Fruit fly (Drosophila melanogaster) whole organism, embryonic: ENCODE data around the gene CG4291.
A peak's percentile ranks its signal among the peaks of the same experiment; 100 is the strongest.

Source experiments
- Atf6 ChIP-seq: fragments of 200-800 bp; sonication (Bioruptor generic); IDR thresholded peaks from 2 replicates; pipeline ENCODE4 v1.3.6; 2022; ENCODE audit warnings: missing biosample characterization, missing genetic modification characterization
- BEAF-32 ChIP-seq: fragments of 200-800 bp; sonication (Bioruptor generic); optimal IDR thresholded peaks from 3 replicates; lab custom pipeline; 2017; ENCODE audit warnings: missing biosample characterization, missing genetic modification characterization, mild to moderate bottlenecking, moderate library complexity, missing genetic modification reagents
- CG10366 ChIP-seq: fragments of 200-800 bp; sonication (Bioruptor generic); IDR thresholded peaks from 2 replicates; pipeline ENCODE4 v1.3.6; 2022; ENCODE audit warnings: missing biosample characterization, missing genetic modification characterization
- CG10654 ChIP-seq: fragments of 200-800 bp; sonication (Bioruptor generic); optimal IDR thresholded peaks from 2 replicates; lab custom pipeline; 2016; ENCODE audit warnings: missing biosample characterization, missing genetic modification characterization
- CG12942 ChIP-seq: fragments of 200-800 bp; sonication (Bioruptor generic); optimal IDR thresholded peaks from 3 replicates; lab custom pipeline; 2016; ENCODE audit warnings: missing biosample characterization, missing genetic modification characterization
- CG14710 ChIP-seq: fragments of 200-800 bp; sonication (Bioruptor generic); optimal IDR thresholded peaks from 3 replicates; lab custom pipeline; 2019; ENCODE audit warnings: missing biosample characterization, mild to moderate bottlenecking, missing genetic modification characterization, moderate library complexity
- CG16863 ChIP-seq: fragments of 200-800 bp; sonication (Bioruptor generic); optimal IDR thresholded peaks from 3 replicates; lab custom pipeline; 2016; ENCODE audit warnings: missing biosample characterization, missing genetic modification characterization
- CG17385 ChIP-seq: fragments of 200-800 bp; sonication (Bioruptor generic); optimal IDR thresholded peaks from 3 replicates; lab custom pipeline; 2018; ENCODE audit warnings: missing biosample characterization, mild to moderate bottlenecking, missing genetic modification characterization
- CG1792 ChIP-seq: fragments of 200-800 bp; sonication (Bioruptor generic); optimal IDR thresholded peaks from 2 replicates; lab custom pipeline; 2016; ENCODE audit warnings: missing biosample characterization, missing genetic modification characterization
- CG2129 ChIP-seq: fragments of 200-800 bp; sonication (Bioruptor generic); IDR thresholded peaks from 2 replicates; pipeline ENCODE4 v1.3.6; 2022; ENCODE audit warnings: missing biosample characterization, missing genetic modification characterization; ENCODE audit not compliant: partially characterized antibody
- CG2202 ChIP-seq: fragments of 200-800 bp; sonication (Bioruptor generic); optimal IDR thresholded peaks from 2 replicates; lab custom pipeline; 2018; ENCODE audit warnings: missing biosample characterization, mild to moderate bottlenecking, missing genetic modification characterization
- CG3065 ChIP-seq: fragments of 200-800 bp; sonication (Bioruptor generic); optimal IDR thresholded peaks from 2 replicates; lab custom pipeline; 2016; ENCODE audit warnings: missing biosample characterization, missing genetic modification characterization
- CG3163 ChIP-seq: fragments of 200-800 bp; sonication (Bioruptor generic); optimal IDR thresholded peaks from 3 replicates; lab custom pipeline; 2016; ENCODE audit warnings: missing biosample characterization, missing genetic modification characterization
- CG32767 ChIP-seq: fragments of 200-800 bp; sonication (Bioruptor generic); IDR thresholded peaks from 2 replicates; pipeline ENCODE4 v1.3.6; 2022; ENCODE audit warnings: missing biosample characterization, missing genetic modification characterization
- CG3281 ChIP-seq: fragments of 200-800 bp; sonication (Bioruptor generic); optimal IDR thresholded peaks from 3 replicates; lab custom pipeline; 2017; ENCODE audit warnings: missing biosample characterization, mild to moderate bottlenecking, missing genetic modification characterization
- CG42726 ChIP-seq: fragments of 200-800 bp; sonication (Bioruptor generic); IDR thresholded peaks from 2 replicates; pipeline ENCODE4 v1.3.6; 2022; ENCODE audit warnings: missing biosample characterization, missing genetic modification characterization; ENCODE audit not compliant: partially characterized antibody
- CG4854 ChIP-seq: fragments of 200-800 bp; sonication (Bioruptor generic); optimal IDR thresholded peaks from 2 replicates; lab custom pipeline; 2016; ENCODE audit warnings: missing biosample characterization, missing genetic modification characterization, inconsistent platforms
- CG6175 ChIP-seq: fragments of 200-800 bp; sonication (Bioruptor generic); IDR thresholded peaks from 3 replicates; pipeline ENCODE4 v1.3.6; 2022; ENCODE audit warnings: missing biosample characterization, missing genetic modification characterization
- CG6254 ChIP-seq: fragments of 200-800 bp; sonication (Bioruptor generic); optimal IDR thresholded peaks from 3 replicates; lab custom pipeline; 2017; ENCODE audit warnings: mild to moderate bottlenecking, missing biosample characterization, missing genetic modification reagents, missing genetic modification characterization
- CG6791 ChIP-seq: fragments of 200-800 bp; sonication (Bioruptor generic); IDR thresholded peaks from 3 replicates; pipeline ENCODE4 v1.3.6; 2022; ENCODE audit warnings: missing biosample characterization, missing genetic modification characterization; ENCODE audit not compliant: partially characterized antibody
- CG7786 ChIP-seq: fragments of 200-800 bp; sonication (Bioruptor generic); optimal IDR thresholded peaks from 2 replicates; lab custom pipeline; 2016; ENCODE audit warnings: missing biosample characterization, missing genetic modification characterization
- CG7928 ChIP-seq: fragments of 200-800 bp; sonication (Bioruptor generic); optimal IDR thresholded peaks from 2 replicates; lab custom pipeline; 2017; ENCODE audit warnings: missing biosample characterization, mild to moderate bottlenecking, missing genetic modification characterization
- CG8924 ChIP-seq: fragments of 200-800 bp; optimal IDR thresholded peaks from 3 replicates; lab custom pipeline; 2019; ENCODE audit warnings: missing biosample characterization, mild to moderate bottlenecking, missing genetic modification characterization, moderate library complexity
- Dip2 ChIP-seq: fragments of 200-800 bp; sonication (Bioruptor generic); IDR thresholded peaks from 2 replicates; pipeline ENCODE4 v1.3.6; 2022; ENCODE audit warnings: missing biosample characterization, missing genetic modification characterization
- Elba2 ChIP-seq: fragments of 200-800 bp; sonication (Bioruptor generic); optimal IDR thresholded peaks from 3 replicates; lab custom pipeline; 2016; ENCODE audit warnings: missing biosample characterization, missing genetic modification characterization
- Ets65A ChIP-seq: fragments of 200-800 bp; sonication (Bioruptor generic); peaks from one replicate; lab custom pipeline; 2016; ENCODE audit warnings: missing biosample characterization, missing genetic modification characterization
- HLH3B ChIP-seq: fragments of 200-800 bp; sonication (Bioruptor generic); IDR thresholded peaks from 2 replicates; pipeline ENCODE4 v1.3.6; 2022; ENCODE audit warnings: missing biosample characterization, missing genetic modification characterization
- Lhr ChIP-seq: fragments of 200-800 bp; sonication (Bioruptor generic); optimal IDR thresholded peaks from 3 replicates; lab custom pipeline; 2017; ENCODE audit warnings: mild to moderate bottlenecking, missing biosample characterization, missing genetic modification reagents, missing genetic modification characterization
- Oli ChIP-seq: fragments of 200-800 bp; sonication (Bioruptor generic); optimal IDR thresholded peaks from 2 replicates; lab custom pipeline; 2018; ENCODE audit warnings: missing biosample characterization, mild to moderate bottlenecking, missing genetic modification characterization, moderate library complexity
- Scr ChIP-seq: fragments of 200-800 bp; sonication (Bioruptor generic); IDR thresholded peaks from 2 replicates; pipeline ENCODE4 v1.3.6; 2022; ENCODE audit warnings: missing biosample characterization, missing genetic modification characterization; ENCODE audit not compliant: partially characterized antibody
- Spps ChIP-seq: fragments of 200-800 bp; sonication (Bioruptor generic); optimal IDR thresholded peaks from 2 replicates; lab custom pipeline; 2018; ENCODE audit warnings: missing biosample characterization, mild to moderate bottlenecking, missing genetic modification characterization
- TFAM ChIP-seq: fragments of 200-800 bp; sonication (Bioruptor generic); optimal IDR thresholded peaks from 2 replicates; lab custom pipeline; 2017; ENCODE audit warnings: missing biosample characterization, missing genetic modification characterization, inconsistent platforms
- Trl ChIP-seq, 3 experiments: fragments of >200 bp in 2 of 3; fragments of 200-800 bp in 1 of 3; sonication (Bioruptor generic) in 1 of 3; optimal IDR thresholded peaks; 2 replicates in 1 of 3; 3 replicates in 2 of 3; lab custom pipeline; 2016 to 2017; ENCODE audit warnings: missing biosample characterization in 1 of 3, missing genetic modification characterization in 1 of 3
- cas ChIP-seq: fragments of 200-800 bp; sonication (Bioruptor generic); IDR thresholded peaks from 2 replicates; pipeline ENCODE4 v1.3.6; 2022; ENCODE audit warnings: missing biosample characterization, missing genetic modification characterization
- ci ChIP-seq: fragments of 200-800 bp; sonication (Bioruptor generic); IDR thresholded peaks from 3 replicates; pipeline ENCODE4 v1.3.6; 2022; ENCODE audit warnings: missing biosample characterization, missing genetic modification characterization
- dm ChIP-seq: fragments of 200-800 bp; sonication (Bioruptor generic); optimal IDR thresholded peaks from 3 replicates; lab custom pipeline; 2016; ENCODE audit warnings: missing biosample characterization, missing genetic modification characterization
- grn ChIP-seq: fragments of 200-800 bp; sonication (Bioruptor generic); optimal IDR thresholded peaks from 3 replicates; lab custom pipeline; 2017; ENCODE audit warnings: missing biosample characterization, missing genetic modification characterization
- ind ChIP-seq: fragments of 200-800 bp; sonication (Bioruptor generic); optimal IDR thresholded peaks from 3 replicates; lab custom pipeline; 2016; ENCODE audit warnings: missing biosample characterization, missing genetic modification characterization
- ken ChIP-seq: fragments of 200-800 bp; sonication (Bioruptor generic); IDR thresholded peaks from 3 replicates; pipeline ENCODE4 v1.3.6; 2022; ENCODE audit warnings: missing biosample characterization, missing genetic modification characterization
- kni ChIP-seq: fragments of 200-800 bp; sonication (Bioruptor generic); optimal IDR thresholded peaks from 3 replicates; lab custom pipeline; 2017; ENCODE audit warnings: mild to moderate bottlenecking, missing biosample characterization, missing genetic modification reagents, missing genetic modification characterization
- pho ChIP-seq: fragments of 200-800 bp; sonication (Bioruptor generic); optimal IDR thresholded peaks from 2 replicates; lab custom pipeline; 2016; ENCODE audit warnings: missing biosample characterization, missing genetic modification characterization
- pita ChIP-seq: fragments of 200-800 bp; sonication (Bioruptor generic); optimal IDR thresholded peaks from 2 replicates; lab custom pipeline; 2017; ENCODE audit warnings: missing biosample characterization, mild to moderate bottlenecking, missing genetic modification characterization
- sens ChIP-seq: fragments of 200-800 bp; sonication (Bioruptor generic); peaks from one replicate; lab custom pipeline; 2016; ENCODE audit warnings: missing biosample characterization, missing genetic modification characterization
- seq ChIP-seq: fragments of 200-800 bp; sonication (Bioruptor generic); IDR thresholded peaks from 2 replicates; pipeline ENCODE4 v1.3.6; 2022; ENCODE audit warnings: missing biosample characterization, missing genetic modification characterization
- sqz ChIP-seq: fragments of 200-800 bp; sonication (Bioruptor generic); optimal IDR thresholded peaks from 3 replicates; lab custom pipeline; 2018; ENCODE audit warnings: missing biosample characterization, mild to moderate bottlenecking, missing genetic modification characterization
- ssp ChIP-seq: fragments of 200-800 bp; sonication (Bioruptor generic); IDR thresholded peaks from 2 replicates; pipeline ENCODE4 v1.3.6; 2022; ENCODE audit warnings: missing biosample characterization, missing genetic modification characterization
- stwl ChIP-seq: fragments of 200-800 bp; sonication (Bioruptor generic); optimal IDR thresholded peaks from 3 replicates; lab custom pipeline; 2018; ENCODE audit warnings: missing biosample characterization, mild to moderate bottlenecking, missing genetic modification characterization, moderate library complexity
- tna ChIP-seq: fragments of 200-800 bp; sonication (Bioruptor generic); IDR thresholded peaks from 2 replicates; pipeline ENCODE4 v1.3.6; 2022; ENCODE audit warnings: missing biosample characterization, missing genetic modification characterization; ENCODE audit not compliant: partially characterized antibody
- tup ChIP-seq: fragments of 200-800 bp; sonication (Bioruptor generic); optimal IDR thresholded peaks from 2 replicates; lab custom pipeline; 2016; ENCODE audit warnings: missing biosample characterization, mild to moderate bottlenecking, missing genetic modification characterization, moderate library complexity
- zen ChIP-seq: fragments of 200-800 bp; sonication (Bioruptor generic); optimal IDR thresholded peaks from 3 replicates; lab custom pipeline; 2018; ENCODE audit warnings: missing biosample characterization, mild to moderate bottlenecking, missing genetic modification characterization, moderate library complexity

CG4291 gene

DNA sequence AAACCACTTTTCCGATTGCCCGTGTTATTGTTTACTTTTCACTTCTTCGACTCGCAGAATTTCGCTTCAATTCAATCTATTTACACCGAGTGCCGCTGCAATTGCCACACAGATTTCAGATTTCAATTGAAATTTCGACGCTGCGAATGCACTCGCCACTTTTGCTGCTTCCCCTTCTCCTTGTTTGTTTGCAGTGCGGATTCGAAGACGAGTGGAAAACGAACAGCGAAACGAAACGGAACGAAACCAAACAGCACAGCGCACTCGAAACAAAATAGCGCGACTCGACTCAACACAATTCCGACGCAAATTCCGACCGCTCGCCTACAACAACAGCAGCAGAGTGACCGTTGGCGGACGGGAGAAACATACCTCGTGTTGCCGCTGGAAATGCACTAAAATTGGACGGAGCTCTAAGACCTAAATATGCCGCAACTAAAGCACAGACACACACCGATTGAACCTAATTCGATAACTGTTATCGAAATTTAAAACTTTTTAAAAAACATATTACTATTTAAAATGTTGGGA, 1.7 kb downstream of the CG4291 start, which contains the start of gene drongo (continued):
- TF ChIP-seq CG10366 (GFP tag; lab: Robert Waterston, UW): no peak
- TF ChIP-seq CG6254: no peak
- peak; percentile 51 for TF ChIP-seq CG14710 (tag; lab: Kevin White, UChicago)
- TF ChIP-seq Dip2 (GFP tag; lab: Robert Waterston, UW): no peak
- TF ChIP-seq ci: peak; percentile 76
- no peak for TF ChIP-seq CG1792 (GFP tag; lab: Kevin White, UChicago)
- TF ChIP-seq CG32767 (GFP tag; lab: Robert Waterston, UW): no peak
- TF ChIP-seq ssp: no peak
- no peak; the same call in 1 of the 2 replicates for TF ChIP-seq HLH3B (GFP tag; lab: Robert Waterston, UW)
- no peak for TF ChIP-seq CG4854
- TF ChIP-seq CG6175 (GFP tag; lab: Robert Waterston, UW): no peak
- TF ChIP-seq CG42726: peak; percentile 83
- no peak; the same call in none of the 2 replicates for TF ChIP-seq Scr
- TF ChIP-seq seq: no peak
- no peak for TF ChIP-seq grn
- TF ChIP-seq stwl (tag; lab: Kevin White, UChicago): peak; percentile 43
- TF ChIP-seq CG3065 (GFP tag; lab: Kevin White, UChicago): no peak
- no peak for TF ChIP-seq Spps (tag; lab: Kevin White, UChicago)
- TF ChIP-seq Trl (optimal IDR thresholded peaks at IDR 0.05; lab: Kevin White, UChicago): no peak
- TF ChIP-seq Trl (GFP tag; optimal IDR thresholded peaks at IDR 0.05; lab: Kevin White, UChicago): peak; percentile 53
- no peak for TF ChIP-seq tup (GFP tag; lab: Kevin White, UChicago)
- peak; percentile 37 for TF ChIP-seq pho (GFP tag; lab: Kevin White, UChicago)
- TF ChIP-seq Oli: no peak
- no peak for TF ChIP-seq CG16863 (GFP tag; lab: Kevin White, UChicago)
- peak; percentile 68 for TF ChIP-seq CG6791 (GFP tag; lab: Robert Waterston, UW)
- TF ChIP-seq BEAF-32 (GFP tag; lab: Kevin White, UChicago): peak; percentile 62
- peak; percentile 74 for TF ChIP-seq pita
- TF ChIP-seq CG3281 (GFP tag; lab: Kevin White, UChicago): peak; percentile 41
- TF ChIP-seq Atf6 (GFP tag; lab: Robert Waterston, UW): peak; percentile 34; the same call in 1 of the 2 replicates
- TF ChIP-seq CG12942: no peak
- no peak for TF ChIP-seq CG10654 (GFP tag; lab: Kevin White, UChicago)
- TF ChIP-seq CG2129: no peak
- TF ChIP-seq CG7928 (GFP tag; lab: Kevin White, UChicago): peak; percentile 19
- TF ChIP-seq Ets65A (GFP tag; lab: Kevin White, UChicago): no peak
- peak; percentile 14 for TF ChIP-seq dm (GFP tag; lab: Kevin White, UChicago)
- peak; percentile 60 for TF ChIP-seq CG17385 (GFP tag; lab: Kevin White, UChicago)
- TF ChIP-seq sens (GFP tag; lab: Kevin White, UChicago): peak; percentile 86
- TF ChIP-seq ind (GFP tag; lab: Kevin White, UChicago): no peak
- no peak for TF ChIP-seq CG7786
- TF ChIP-seq CG8924 (tag; lab: Kevin White, UChicago): peak; percentile 37
- TF ChIP-seq CG2202 (tag; lab: Kevin White, UChicago): peak; percentile 34
- peak; percentile 39 for TF ChIP-seq sqz (GFP tag; lab: Kevin White, UChicago)
- TF ChIP-seq Lhr (GFP tag; lab: Kevin White, UChicago): peak; percentile 87
- TF ChIP-seq zen (tag; lab: Kevin White, UChicago): no peak
- no peak for TF ChIP-seq cas
- no peak for TF ChIP-seq TFAM (GFP tag; lab: Kevin White, UChicago)
- peak; percentile 50; the same call in 1 of the 2 replicates for TF ChIP-seq tna (GFP tag; lab: Robert Waterston, UW)
- TF ChIP-seq CG3163 (GFP tag; lab: Kevin White, UChicago): peak; percentile 18
- TF ChIP-seq kni: peak; percentile 63
- no peak for TF ChIP-seq Elba2 (GFP tag; lab: Kevin White, UChicago)
- peak; percentile 59; the same call in 1 of the 3 replicates for TF ChIP-seq ken
